Fruit fly (Drosophila melanogaster): Measurements from ENCODE around the gene CG5390.

- TF ChIP-seq D1 (tag; optimal IDR thresholded peaks at IDR 0.05) (no peak), Pif1B (GFP tag; optimal IDR thresholded peaks at IDR 0.05) (no peak), CG14655 (GFP tag; optimal IDR thresholded peaks at IDR 0.05) (no peak), Snoo (tag; optimal IDR thresholded peaks at IDR 0.05) (no peak), CG32121 (GFP tag; IDR thresholded peaks at IDR 0.05) (no peak), CG10348 (GFP tag; IDR thresholded peaks at IDR 0.05) (no peak), CG9948 (tag; optimal IDR thresholded peaks at IDR 0.05) (no peak)
Observed at dm6 chr2L:10303786-10304185, 2.6 kb downstream of the CG5390 start, which contains the start of gene nmd.
